Worm (Caenorhabditis elegans) whole organism, late embryonic: Measurements from ENCODE around the gene sorf-1.

Experiments
- C38D4.7 ChIP-seq: fragments of 200-800 bp; sonication (Bioruptor generic); optimal IDR thresholded peaks from 2 replicates; lab custom pipeline; 2018; ENCODE audit warnings: mild to moderate bottlenecking, missing genetic modification characterization, moderate library complexity, missing compliant biosample characterization
- K02D7.2 ChIP-seq: sonication (generic microtip); optimal IDR thresholded peaks from 2 replicates; lab custom pipeline; 2017; ENCODE audit warnings: mild to moderate bottlenecking, missing genetic modification characterization, missing compliant biosample characterization
- K09A11.1 ChIP-seq: sonication (generic microtip); optimal IDR thresholded peaks from 2 replicates; lab custom pipeline; 2017; ENCODE audit warnings: antibody characterized with exemption, mild to moderate bottlenecking, missing genetic modification characterization, missing compliant biosample characterization; ENCODE audit not compliant: insufficient read depth
- ceh-14 ChIP-seq: sonication (generic microtip); optimal IDR thresholded peaks from 2 replicates; lab custom pipeline; 2016; ENCODE audit warnings: missing genotype, missing genetic modification characterization, missing compliant biosample characterization
- ceh-19 ChIP-seq: fragments of 200-800 bp; sonication (Bioruptor generic); optimal IDR thresholded peaks from 2 replicates; lab custom pipeline; 2018; ENCODE audit warnings: mild to moderate bottlenecking, missing genetic modification characterization, missing compliant biosample characterization
- ceh-24 ChIP-seq: sonication (generic microtip); optimal IDR thresholded peaks from 2 replicates; lab custom pipeline; 2016; ENCODE audit warnings: mild to moderate bottlenecking, missing genetic modification characterization, missing compliant biosample characterization
- ceh-30 ChIP-seq: fragments of 150-350 bp; optimal IDR thresholded peaks from 2 replicates; lab custom pipeline; 2014; ENCODE audit warnings: missing biosample characterization, missing genetic modification characterization
- ceh-31 ChIP-seq: sonication (generic microtip); optimal IDR thresholded peaks from 2 replicates; lab custom pipeline; 2016; ENCODE audit warnings: missing genetic modification characterization, missing compliant biosample characterization
- ceh-34 ChIP-seq: sonication (generic microtip); optimal IDR thresholded peaks from 2 replicates; lab custom pipeline; 2016; ENCODE audit warnings: mild to moderate bottlenecking, missing genetic modification characterization, missing compliant biosample characterization
- ceh-45 ChIP-seq: fragments of 200-800 bp; sonication (Bioruptor generic); IDR thresholded peaks from 2 replicates; pipeline ENCODE4 v1.3.6; 2022; ENCODE audit warnings: missing genetic modification reagents, missing genetic modification characterization, missing compliant biosample characterization
- ceh-48 ChIP-seq: sonication (generic microtip); optimal IDR thresholded peaks from 2 replicates; lab custom pipeline; 2016; ENCODE audit warnings: missing genetic modification characterization, inconsistent platforms, missing compliant biosample characterization
- ceh-6 ChIP-seq: fragments of 200-800 bp; sonication (Bioruptor generic); optimal IDR thresholded peaks from 2 replicates; lab custom pipeline; 2018; ENCODE audit warnings: mild to moderate bottlenecking, missing genetic modification characterization, missing compliant biosample characterization
- ceh-9 ChIP-seq: sonication (generic microtip); optimal IDR thresholded peaks from 2 replicates; lab custom pipeline; 2016; ENCODE audit warnings: mild to moderate bottlenecking, missing genetic modification characterization, inconsistent platforms, missing compliant biosample characterization
- che-1 ChIP-seq: sonication (generic microtip); optimal IDR thresholded peaks from 2 replicates; lab custom pipeline; 2016; ENCODE audit warnings: mild to moderate bottlenecking, missing genetic modification characterization, missing compliant biosample characterization
- dmd-4 ChIP-seq: sonication (generic microtip); optimal IDR thresholded peaks from 2 replicates; lab custom pipeline; 2016; ENCODE audit warnings: borderline replicate concordance, missing genetic modification characterization, missing compliant biosample characterization
- elt-4 ChIP-seq: sonication (generic microtip); optimal IDR thresholded peaks from 2 replicates; lab custom pipeline; 2016; ENCODE audit warnings: missing genetic modification characterization, missing compliant biosample characterization
- fax-1 ChIP-seq: sonication (generic microtip); optimal IDR thresholded peaks from 2 replicates; lab custom pipeline; 2016; ENCODE audit warnings: missing genotype, missing genetic modification characterization, missing compliant biosample characterization
- fkh-6 ChIP-seq: sonication (generic microtip); optimal IDR thresholded peaks from 2 replicates; lab custom pipeline; 2016; ENCODE audit warnings: missing genetic modification characterization, missing compliant biosample characterization
- gmeb-2 ChIP-seq: sonication (generic microtip); optimal IDR thresholded peaks from 2 replicates; lab custom pipeline; 2016; ENCODE audit warnings: missing genetic modification characterization, inconsistent platforms, missing compliant biosample characterization
- hlh-15 ChIP-seq: sonication (generic microtip); optimal IDR thresholded peaks from 2 replicates; lab custom pipeline; 2016; ENCODE audit warnings: missing genetic modification characterization, missing compliant biosample characterization
- hlh-30 ChIP-seq: sonication (generic microtip); optimal IDR thresholded peaks from 2 replicates; lab custom pipeline; 2017; ENCODE audit warnings: antibody characterized with exemption, missing genetic modification characterization, missing compliant biosample characterization; ENCODE audit not compliant: insufficient read depth
- hlh-6 ChIP-seq: sonication (generic microtip); optimal IDR thresholded peaks from 2 replicates; lab custom pipeline; 2016; ENCODE audit warnings: missing genotype, missing genetic modification characterization, missing compliant biosample characterization
- lim-6 ChIP-seq: sonication (generic microtip); optimal IDR thresholded peaks from 2 replicates; lab custom pipeline; 2016; ENCODE audit warnings: missing genetic modification characterization, missing compliant biosample characterization
- lin-11 ChIP-seq: fragments of 200-800 bp; sonication (Bioruptor generic); optimal IDR thresholded peaks from 2 replicates; lab custom pipeline; 2018; ENCODE audit warnings: mild to moderate bottlenecking, missing genetic modification characterization, missing compliant biosample characterization
- madf-2 ChIP-seq: sonication (generic microtip); optimal IDR thresholded peaks from 2 replicates; lab custom pipeline; 2017; ENCODE audit warnings: missing genetic modification characterization, missing compliant biosample characterization
- nfya-1 ChIP-seq: sonication (generic microtip); optimal IDR thresholded peaks from 2 replicates; lab custom pipeline; 2017; ENCODE audit warnings: missing genetic modification characterization, mild to moderate bottlenecking, missing compliant biosample characterization, antibody characterized with exemption, moderate library complexity
- nhr-11 ChIP-seq: fragments of 150-350 bp; optimal IDR thresholded peaks from 2 replicates; lab custom pipeline; 2014; ENCODE audit warnings: missing biosample characterization, missing genetic modification characterization
- npax-4 ChIP-seq: sonication (generic microtip); optimal IDR thresholded peaks from 2 replicates; lab custom pipeline; 2016; ENCODE audit warnings: missing genetic modification characterization, missing compliant biosample characterization
- pag-3 ChIP-seq: sonication (generic microtip); optimal IDR thresholded peaks from 2 replicates; lab custom pipeline; 2016; ENCODE audit warnings: missing compliant biosample characterization, missing genetic modification characterization, borderline replicate concordance
- pat-9 ChIP-seq: fragments of 200-800 bp; sonication (Bioruptor generic); optimal IDR thresholded peaks from 2 replicates; lab custom pipeline; 2018; ENCODE audit warnings: mild to moderate bottlenecking, missing genetic modification characterization, moderate library complexity, missing compliant biosample characterization
- pax-1 ChIP-seq: fragments of 150-350 bp; optimal IDR thresholded peaks from 2 replicates; lab custom pipeline; 2014; ENCODE audit warnings: missing biosample characterization, missing genetic modification characterization
- pha-4 ChIP-seq: fragments of 150-350 bp; optimal IDR thresholded peaks from 2 replicates; lab custom pipeline; 2018; ENCODE audit warnings: missing biosample characterization, missing genetic modification reagents, missing genetic modification characterization
- pros-1 ChIP-seq: fragments of 150-350 bp; optimal IDR thresholded peaks from 2 replicates; lab custom pipeline; 2014; ENCODE audit warnings: missing biosample characterization, missing genetic modification reagents, missing genetic modification characterization
- rnt-1 ChIP-seq: sonication (generic microtip); optimal IDR thresholded peaks from 2 replicates; lab custom pipeline; 2016; ENCODE audit warnings: missing genetic modification characterization, missing compliant biosample characterization
- sdc-2 ChIP-seq: sonication (generic microtip); optimal IDR thresholded peaks from 2 replicates; lab custom pipeline; 2016; ENCODE audit warnings: missing genotype, missing genetic modification characterization, missing compliant biosample characterization
- sox-2 ChIP-seq: fragments of 200-800 bp; sonication (Bioruptor generic); IDR thresholded peaks from 2 replicates; pipeline ENCODE4 v1.3.6; 2022; ENCODE audit warnings: missing genetic modification reagents, missing genetic modification characterization, missing compliant biosample characterization
- tbx-2 ChIP-seq: sonication (generic microtip); optimal IDR thresholded peaks from 2 replicates; lab custom pipeline; 2016; ENCODE audit warnings: missing genetic modification characterization, missing compliant biosample characterization
- unc-3 ChIP-seq, 2 experiments: fragments of 200-800 bp in 1 of 2; sonication (Bioruptor generic) in 1 of 2; sonication (generic microtip) in 1 of 2; conservative IDR thresholded peaks in 1 of 2; optimal IDR thresholded peaks in 1 of 2; 2 replicates each; pipeline versions ENCODE4 v1.3.6 to Lab custom; 2016 to 2022; ENCODE audit warnings: missing compliant biosample characterization in 2 of 2, missing genetic modification characterization in 2 of 2, missing genetic modification reagents in 1 of 2
- zip-5 ChIP-seq: sonication (generic microtip); optimal IDR thresholded peaks from 2 replicates; lab custom pipeline; 2016; ENCODE audit warnings: missing genetic modification characterization, missing compliant biosample characterization
- ztf-16 ChIP-seq: sonication (generic microtip); optimal IDR thresholded peaks from 2 replicates; lab custom pipeline; 2017; ENCODE audit warnings: missing genetic modification characterization, missing compliant biosample characterization

sorf-1 gene

ce11 chrX:3347904-3348441 is 31.1 kb downstream of the sorf-1 start, which contains the start of gene ZK816.3 (continued):
- TF ChIP-seq dmd-4 (tag; lab: Kevin White, UChicago) (no peak), ceh-6 (GFP tag; lab: Kevin White, UChicago) (peak; percentile 75), gmeb-2 (tag; lab: Kevin White, UChicago) (peak; percentile 29), tbx-2 (tag; lab: Kevin White, UChicago) (peak; percentile 72), che-1 (tag; lab: Kevin White, UChicago) (peak; percentile 60), rnt-1 (tag; lab: Kevin White, UChicago) (peak; percentile 35), K02D7.2 (no peak), lim-6 (tag; lab: Kevin White, UChicago) (no peak), npax-4 (no peak), ceh-9 (tag; lab: Kevin White, UChicago) (no peak), ceh-19 (GFP tag; lab: Kevin White, UChicago) (peak; percentile 36), hlh-30 (tag; lab: Kevin White, UChicago) (no peak), hlh-15 (tag; lab: Kevin White, UChicago) (peak; percentile 29), ceh-34 (peak; percentile 60), sdc-2 (tag; lab: Kevin White, UChicago) (peak; percentile 63), ceh-45 (no peak), pax-1 (tag; lab: Kevin White, UChicago) (no peak), ceh-48 (tag; lab: Kevin White, UChicago) (no peak), nfya-1 (tag; lab: Kevin White, UChicago) (peak; percentile 22), ztf-16 (tag; lab: Kevin White, UChicago) (no peak), K09A11.1 (peak; percentile 55)

- TF ChIP-seq rnt-1 (tag; lab: Kevin White, UChicago) (peak; percentile 17), ceh-14 (tag; lab: Kevin White, UChicago) (no peak), pros-1 (tag; lab: Kevin White, UChicago) (no peak), fax-1 (tag; lab: Kevin White, UChicago) (no peak), tbx-2 (tag; lab: Kevin White, UChicago) (peak; percentile 1), hlh-6 (peak; percentile 14), fkh-6 (tag; lab: Kevin White, UChicago) (peak; percentile 18), nfya-1 (tag; lab: Kevin White, UChicago) (no peak), ceh-31 (no peak), ceh-30 (no peak), pat-9 (no peak), elt-4 (no peak), nhr-11 (tag; lab: Kevin White, UChicago) (no peak), sdc-2 (tag; lab: Kevin White, UChicago) (peak; percentile 7), lin-11 (no peak), ceh-24 (tag; lab: Kevin White, UChicago) (no peak), sox-2 (GFP tag; lab: Robert Waterston, UW) (no peak), unc-3 (GFP tag; conservative IDR thresholded peaks at IDR 0.05; lab: Robert Waterston, UW) (no peak), unc-3 (tag; optimal IDR thresholded peaks at IDR 0.05; lab: Kevin White, UChicago) (no peak), ceh-48 (tag; lab: Kevin White, UChicago) (no peak), npax-4 (no peak)
These were observed 35.3 kb downstream of the sorf-1 start for ce11 chrX:3343620-3344197.

ce11 chrX:3339882-3340281 is 39.2 kb downstream of the sorf-1 start:
- TF ChIP-seq pha-4 (tag; lab: Kevin White, UChicago), result no peak
- TF ChIP-seq ceh-19 (GFP tag; lab: Kevin White, UChicago), result no peak
- TF ChIP-seq madf-2 (tag; lab: Kevin White, UChicago), result no peak
- TF ChIP-seq C38D4.7 (GFP tag; lab: Kevin White, UChicago), result no peak
- no peak for TF ChIP-seq zip-5 (tag; lab: Kevin White, UChicago)
- no peak for TF ChIP-seq pag-3 (tag; lab: Kevin White, UChicago)
